Fruit fly (Drosophila melanogaster): Measurements from ENCODE around the gene ATPsynbetaL.

Gene ATPsynbetaL

dm6 chr3L:16090330-16090803 is 7.3 kb upstream of the ATPsynbetaL start, which contains the start of the genes CG5235 and ClC-c (continued):
- peak; percentile 37 for TF ChIP-seq sens (GFP tag)
- TF ChIP-seq Hey (tag; optimal IDR thresholded peaks at IDR 0.05): no peak
- TF ChIP-seq E2f2 (GFP tag; IDR thresholded peaks at IDR 0.05): peak; percentile 78
- TF ChIP-seq Dad (GFP tag; optimal IDR thresholded peaks at IDR 0.05): no peak
- peak; percentile 66 for TF ChIP-seq Sry-δ (GFP tag; optimal IDR thresholded peaks at IDR 0.05)
- TF ChIP-seq bigmax (GFP tag; optimal IDR thresholded peaks at IDR 0.05): no peak
- peak; percentile 45 for TF ChIP-seq CG34376 (GFP tag; optimal IDR thresholded peaks at IDR 0.05)
- TF ChIP-seq Camta (GFP tag; optimal IDR thresholded peaks at IDR 0.05): no peak
- peak; percentile 40 for TF ChIP-seq CG10267 (tag; optimal IDR thresholded peaks at IDR 0.05)
- TF ChIP-seq gfzf (GFP tag; optimal IDR thresholded peaks at IDR 0.05): peak; percentile 88
- TF ChIP-seq gro (GFP tag; optimal IDR thresholded peaks at IDR 0.05): peak; percentile 25
- TF ChIP-seq CG6175 (GFP tag; IDR thresholded peaks at IDR 0.05): no peak
- no peak for TF ChIP-seq CG7987 (GFP tag; optimal IDR thresholded peaks at IDR 0.05)
- no peak for TF ChIP-seq chm (GFP tag; IDR thresholded peaks at IDR 0.05)
- peak; percentile 84 for TF ChIP-seq YL-1 (GFP tag; optimal IDR thresholded peaks at IDR 0.05)
- TF ChIP-seq her (GFP tag; optimal IDR thresholded peaks at IDR 0.05): peak; percentile 16
- no peak for TF ChIP-seq CG6272 (GFP tag; IDR thresholded peaks at IDR 0.05)
- TF ChIP-seq Opbp (GFP tag; IDR thresholded peaks at IDR 0.05; ENCODE audit: partially characterized antibody): peak; percentile 77
- TF ChIP-seq CoRest (tag; optimal IDR thresholded peaks at IDR 0.05): no peak
- TF ChIP-seq CG16813 (GFP tag; IDR thresholded peaks at IDR 0.05; ENCODE audit: partially characterized antibody): peak; percentile 79
- TF ChIP-seq ham (GFP tag; IDR thresholded peaks at IDR 0.05): no peak
- TF ChIP-seq CG17568 (GFP tag; optimal IDR thresholded peaks at IDR 0.05): no peak
- peak; percentile 41 for TF ChIP-seq D (optimal IDR thresholded peaks at IDR 0.05)
- no peak for TF ChIP-seq D (GFP tag; optimal IDR thresholded peaks at IDR 0.05)
- TF ChIP-seq vnd (GFP tag; IDR thresholded peaks at IDR 0.05; ENCODE audit: partially characterized antibody): peak; percentile 74
- no peak for TF ChIP-seq lab (GFP tag; optimal IDR thresholded peaks at IDR 0.05)
- TF ChIP-seq dimm (GFP tag; IDR thresholded peaks at IDR 0.05): no peak
- TF ChIP-seq NFAT (GFP tag; IDR thresholded peaks at IDR 0.05): no peak
- no peak for TF ChIP-seq HLH54F (GFP tag; optimal IDR thresholded peaks at IDR 0.05)
- TF ChIP-seq tna (GFP tag; IDR thresholded peaks at IDR 0.05; ENCODE audit: partially characterized antibody): peak; percentile 86
- TF ChIP-seq slbo (GFP tag; IDR thresholded peaks at IDR 0.05): no peak
- peak; percentile 7; the same call in 1 of the 3 replicates for TF ChIP-seq row (GFP tag; IDR thresholded peaks at IDR 0.05)
- TF ChIP-seq Drgx (GFP tag; IDR thresholded peaks at IDR 0.05): no peak
- peak; percentile 92 for TF ChIP-seq CG4617 (GFP tag; optimal IDR thresholded peaks at IDR 0.05; ENCODE audit: borderline replicate concordance)
- no peak for TF ChIP-seq CG4404 (GFP tag; IDR thresholded peaks at IDR 0.05)
- TF ChIP-seq CG9797 (GFP tag; optimal IDR thresholded peaks at IDR 0.05): peak; percentile 87
- TF ChIP-seq CG16779 (GFP tag; IDR thresholded peaks at IDR 0.05): no peak
- TF ChIP-seq gem (tag; optimal IDR thresholded peaks at IDR 0.05): no peak
- peak; percentile 94 for TF ChIP-seq Dref (GFP tag; IDR thresholded peaks at IDR 0.05)
- peak; percentile 74 for TF ChIP-seq inv (GFP tag; IDR thresholded peaks at IDR 0.05; ENCODE audit: partially characterized antibody)
- peak; percentile 65 for TF ChIP-seq Dp (GFP tag; optimal IDR thresholded peaks at IDR 0.05)
- peak; percentile 84 for TF ChIP-seq pzg (GFP tag; optimal IDR thresholded peaks at IDR 0.05)
- TF ChIP-seq chn (GFP tag; optimal IDR thresholded peaks at IDR 0.05): no peak
- no peak for TF ChIP-seq CG6689 (GFP tag; IDR thresholded peaks at IDR 0.05)
- no peak for TF ChIP-seq CG12236 (GFP tag; optimal IDR thresholded peaks at IDR 0.05)
- TF ChIP-seq CG6765 (GFP tag; optimal IDR thresholded peaks at IDR 0.05): no peak
- peak; percentile 91 for TF ChIP-seq bbx (GFP tag; IDR thresholded peaks at IDR 0.05; ENCODE audit: partially characterized antibody)
- peak; percentile 45 for TF ChIP-seq CG14710 (tag; optimal IDR thresholded peaks at IDR 0.05)
- peak; percentile 28 for TF ChIP-seq zen (tag; optimal IDR thresholded peaks at IDR 0.05)
- TF ChIP-seq sob (GFP tag; IDR thresholded peaks at IDR 0.05): no peak
- TF ChIP-seq Doc3 (GFP tag; IDR thresholded peaks at IDR 0.05; ENCODE audit: partially characterized antibody): peak; percentile 72

All from whole organism, embryonic.